Worm (Caenorhabditis elegans): ENCODE data around the gene M02F4.1.

DNA sequence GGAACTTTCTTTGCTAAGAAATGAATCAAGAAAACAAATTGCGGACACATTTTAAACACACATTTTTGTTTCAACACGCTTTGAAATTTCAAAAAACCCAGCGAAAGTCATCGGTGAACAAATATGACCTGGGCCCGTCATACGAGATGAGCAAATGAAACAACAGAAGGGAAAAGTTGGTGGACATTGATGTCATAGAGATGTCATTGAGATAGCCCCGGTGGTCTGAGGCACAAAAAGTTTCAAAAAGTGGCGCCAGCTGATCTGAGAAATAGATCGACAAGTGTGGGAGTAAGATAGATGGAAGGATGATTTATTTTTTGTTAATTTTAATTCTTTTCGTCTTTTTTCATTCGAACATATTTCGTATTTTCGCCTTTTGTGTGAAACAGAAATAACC lies 19.8 kb upstream of the M02F4.1 start:
- no peak for TF ChIP-seq nhr-76 (tag; optimal IDR thresholded peaks at IDR 0.05)
- no peak for TF ChIP-seq daf-12 (tag; optimal IDR thresholded peaks at IDR 0.05)
- TF ChIP-seq egl-27 (tag; optimal IDR thresholded peaks at IDR 0.05), result no peak
- no peak for TF ChIP-seq nhr-67 (tag; optimal IDR thresholded peaks at IDR 0.05)
- TF ChIP-seq nhr-237 (tag; optimal IDR thresholded peaks at IDR 0.05), result no peak
- no peak for TF ChIP-seq unc-39 (tag; optimal IDR thresholded peaks at IDR 0.05)
- TF ChIP-seq lin-15B (tag; optimal IDR thresholded peaks at IDR 0.05), result no peak
